Fruit fly (Drosophila melanogaster) Kc167 (cell line): Measurements from ENCODE around the gene Use1.

Experiments used
- Myc ChIP-seq: fragments of >200 bp; optimal IDR thresholded peaks from 2 replicates; lab custom pipeline; 2017; ENCODE audit warnings: missing external identifiers
- Sin3A ChIP-seq: fragments of >200 bp; optimal IDR thresholded peaks from 2 replicates; lab custom pipeline; 2018; ENCODE audit warnings: missing external identifiers
- psq ChIP-seq: fragments of >200 bp; optimal IDR thresholded peaks from 2 replicates; lab custom pipeline; 2017; ENCODE audit warnings: missing external identifiers
- ttk ChIP-seq: sonication (Bioruptor generic); optimal IDR thresholded peaks from 2 replicates; lab custom pipeline; 2017; ENCODE audit warnings: missing external identifiers

DNA sequence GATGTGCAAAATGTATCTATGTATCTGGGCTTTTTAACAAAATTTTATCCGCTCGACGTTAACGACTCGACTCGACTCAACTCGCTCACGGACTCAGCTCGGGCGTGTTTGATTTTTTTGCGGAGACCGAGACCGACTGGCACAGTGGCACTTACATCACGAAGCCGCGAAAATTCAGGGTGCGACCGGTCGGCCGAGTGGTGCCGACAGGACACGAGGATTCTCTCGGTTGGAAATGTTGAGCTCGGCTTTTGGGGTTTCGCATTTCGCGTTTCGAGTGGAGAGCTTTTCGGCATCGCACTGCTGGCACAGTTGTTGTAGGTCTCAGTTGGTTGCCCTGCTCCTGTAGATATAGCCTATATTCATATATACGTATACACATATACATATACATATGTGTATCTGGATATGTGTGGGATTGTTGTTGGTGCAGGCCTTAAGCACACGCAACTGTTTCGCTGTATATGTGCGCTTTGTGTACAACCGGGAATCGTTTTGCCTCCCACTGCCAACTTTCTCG is 45.1 kb upstream of the Use1 start, which contains the start of gene Rdl:
- no peak for TF ChIP-seq psq (lab: Kevin White, UChicago)
- TF ChIP-seq Myc (lab: Kevin White, UChicago): no peak
- TF ChIP-seq ttk (lab: Kevin White, UChicago): no peak
- no peak for TF ChIP-seq Sin3A (lab: Kevin White, UChicago)
